Worm (Caenorhabditis elegans): Measurements from ENCODE around the gene F54F12.1.
A peak's percentile ranks its signal among the peaks of the same experiment; 100 is the strongest.

The F54F12.1 gene

ce11 chrIII:13071432-13072259 is 16.4 kb upstream of the F54F12.1 start (continued):
- TF ChIP-seq npax-4 (tag; optimal IDR thresholded peaks at IDR 0.05) (no peak), mec-3 (tag; optimal IDR thresholded peaks at IDR 0.05; ENCODE audit: borderline replicate concordance) (no peak), T23F11.4 (GFP tag; optimal IDR thresholded peaks at IDR 0.05) (no peak), ceh-9 (tag; optimal IDR thresholded peaks at IDR 0.05) (no peak), ceh-24 (tag; optimal IDR thresholded peaks at IDR 0.05) (no peak), hlh-30 (tag; optimal IDR thresholded peaks at IDR 0.05; ENCODE audit: insufficient read depth) (peak; percentile 58), tbx-2 (tag; optimal IDR thresholded peaks at IDR 0.05) (peak; percentile 5)

DNA sequence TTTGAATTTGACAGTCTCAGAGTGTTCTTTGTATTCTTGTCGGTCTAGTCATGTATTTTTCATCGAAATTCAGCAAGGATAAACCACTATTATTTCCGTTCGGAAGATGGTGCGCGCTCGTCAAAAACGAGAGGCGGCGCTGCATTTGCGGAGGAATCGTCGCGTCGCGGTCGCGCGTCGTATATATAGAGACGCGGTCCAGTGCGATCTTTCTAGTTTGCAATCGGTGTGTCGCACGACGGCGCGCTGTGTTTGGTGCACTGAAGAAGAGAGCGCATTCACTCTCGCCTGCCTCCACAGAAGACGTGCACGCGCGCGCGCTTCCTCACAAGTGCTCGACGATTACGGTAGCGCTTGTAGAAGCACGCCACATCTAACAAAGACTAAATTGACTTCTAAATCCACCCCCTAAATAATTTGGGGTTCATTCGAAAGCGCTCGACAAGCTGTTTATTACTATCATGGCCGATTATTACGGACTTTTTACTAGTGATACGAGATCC is 15.4 kb upstream of the F54F12.1 start, which contains the start of gene Y39E4B.6:
Y39E4B.6 (plus strand) TSS at position 209 of the 503 bp plus-strand sequence.
- TF ChIP-seq npax-4 (tag; optimal IDR thresholded peaks at IDR 0.05) (no peak), ceh-31 (tag; optimal IDR thresholded peaks at IDR 0.05) (peak; percentile 99), ceh-9 (tag; optimal IDR thresholded peaks at IDR 0.05) (no peak), pax-1 (tag; optimal IDR thresholded peaks at IDR 0.05) (peak; percentile 46), lim-6 (tag; optimal IDR thresholded peaks at IDR 0.05) (peak; percentile 88), che-1 (tag; optimal IDR thresholded peaks at IDR 0.05) (peak; percentile 56), pha-2 (tag; optimal IDR thresholded peaks at IDR 0.05) (peak; percentile 76), C38D4.7 (GFP tag; optimal IDR thresholded peaks at IDR 0.05) (peak; percentile 2), ama-1 (optimal IDR thresholded peaks at IDR 0.05) (peak; percentile 87), dmd-4 (tag; optimal IDR thresholded peaks at IDR 0.05; ENCODE audit: borderline replicate concordance) (peak; percentile 81), pros-1 (tag; optimal IDR thresholded peaks at IDR 0.05) (peak; percentile 91), nhr-11 (tag; optimal IDR thresholded peaks at IDR 0.05) (no peak), fkh-6 (tag; optimal IDR thresholded peaks at IDR 0.05) (no peak), ets-4 (tag; optimal IDR thresholded peaks at IDR 0.05) (peak; percentile 88), nhr-232 (tag; optimal IDR thresholded peaks at IDR 0.05) (no peak), ceh-18 (tag; optimal IDR thresholded peaks at IDR 0.05) (peak; percentile 99), pat-9 (tag; optimal IDR thresholded peaks at IDR 0.05) (peak; percentile 82), tbx-7 (tag; optimal IDR thresholded peaks at IDR 0.05) (peak; percentile 54), nfya-1 (tag; optimal IDR thresholded peaks at IDR 0.05) (peak; percentile 95), T23F11.4 (GFP tag; optimal IDR thresholded peaks at IDR 0.05) (peak; percentile 91), sox-4 (tag; optimal IDR thresholded peaks at IDR 0.05) (peak; percentile 75), C08G9.2 (tag; optimal IDR thresholded peaks at IDR 0.05) (peak; percentile 71), K09A11.1 (tag; optimal IDR thresholded peaks at IDR 0.05; ENCODE audit: insufficient read depth) (peak; percentile 64), ztf-16 (tag; optimal IDR thresholded peaks at IDR 0.05) (peak; percentile 73), ceh-22 (tag; optimal IDR thresholded peaks at IDR 0.05) (peak; percentile 9), ceh-6 (GFP tag; optimal IDR thresholded peaks at IDR 0.05) (peak; percentile 76), hlh-8 (tag; optimal IDR thresholded peaks at IDR 0.05) (peak; percentile 61), pha-4 (tag; optimal IDR thresholded peaks at IDR 0.05) (no peak), ttx-3 (tag; optimal IDR thresholded peaks at IDR 0.05) (peak; percentile 64), ceh-34 (tag; optimal IDR thresholded peaks at IDR 0.05) (peak; percentile 99), ceh-19 (GFP tag; optimal IDR thresholded peaks at IDR 0.05) (peak; percentile 83), syd-9 (tag; optimal IDR thresholded peaks at IDR 0.05) (peak; percentile 86), ceh-45 (GFP tag; IDR thresholded peaks at IDR 0.05) (no peak), fax-1 (tag; optimal IDR thresholded peaks at IDR 0.05) (no peak), unc-3 (GFP tag; conservative IDR thresholded peaks at IDR 0.05) (peak; percentile 58; the same call in 1 of the 2 replicates), unc-3 (tag; optimal IDR thresholded peaks at IDR 0.05) (peak; percentile 82), tbx-2 (tag; optimal IDR thresholded peaks at IDR 0.05) (peak; percentile 98), Y22D7AL.16 (tag; optimal IDR thresholded peaks at IDR 0.05) (peak; percentile 69), gmeb-2 (tag; optimal IDR thresholded peaks at IDR 0.05) (peak; percentile 9), hlh-13 (GFP tag; optimal IDR thresholded peaks at IDR 0.05) (peak; percentile 2), pqm-1 (tag; optimal IDR thresholded peaks at IDR 0.05) (peak; percentile 88), fkh-10 (GFP tag; optimal IDR thresholded peaks at IDR 0.05) (peak; percentile 35), madf-2 (tag; optimal IDR thresholded peaks at IDR 0.05) (peak; percentile 96), ahr-1 (tag; optimal IDR thresholded peaks at IDR 0.05) (peak; percentile 18), hlh-6 (tag; optimal IDR thresholded peaks at IDR 0.05) (peak; percentile 81)
